Fruit fly (Drosophila melanogaster) whole organism: ENCODE data around the gene CG13786.

Experiments
- CG8478 ChIP-seq: fragments of >200 bp; optimal IDR thresholded peaks from 2 replicates; lab custom pipeline; 2018; ENCODE audit warnings: inconsistent platforms
- Dll ChIP-seq: fragments of >200 bp; optimal IDR thresholded peaks from 2 replicates; lab custom pipeline; 2017
- EcR ChIP-seq, 2 experiments: fragments of >200 bp; optimal IDR thresholded peaks; 2 replicates each; lab custom pipeline; 2017; ENCODE audit warnings: missing biosample characterization in 2 of 2, missing genetic modification characterization in 2 of 2, missing genetic modification reagents in 2 of 2
- pan ChIP-seq: fragments of >200 bp; optimal IDR thresholded peaks from 2 replicates; lab custom pipeline; 2017
- psq ChIP-seq: fragments of >200 bp; optimal IDR thresholded peaks from 2 replicates; lab custom pipeline; 2017
- usp ChIP-seq: fragments of >200 bp; optimal IDR thresholded peaks from 2 replicates; lab custom pipeline; 2017; ENCODE audit warnings: missing biosample characterization, missing genetic modification characterization, mixed read lengths

Gene CG13786

dm6 chr2L:7214885-7215284 is 37.9 kb downstream of the CG13786 start:
- TF ChIP-seq psq (lab: Kevin White, UChicago) (no peak), usp (GFP tag; lab: Kevin White, UChicago) (no peak), CG8478 (no peak), EcR (GFP tag; optimal IDR thresholded peaks at IDR 0.05; lab: Kevin White, UChicago) (no peak), Dll (lab: Kevin White, UChicago) (no peak), pan (lab: Kevin White, UChicago) (no peak)

DNA sequence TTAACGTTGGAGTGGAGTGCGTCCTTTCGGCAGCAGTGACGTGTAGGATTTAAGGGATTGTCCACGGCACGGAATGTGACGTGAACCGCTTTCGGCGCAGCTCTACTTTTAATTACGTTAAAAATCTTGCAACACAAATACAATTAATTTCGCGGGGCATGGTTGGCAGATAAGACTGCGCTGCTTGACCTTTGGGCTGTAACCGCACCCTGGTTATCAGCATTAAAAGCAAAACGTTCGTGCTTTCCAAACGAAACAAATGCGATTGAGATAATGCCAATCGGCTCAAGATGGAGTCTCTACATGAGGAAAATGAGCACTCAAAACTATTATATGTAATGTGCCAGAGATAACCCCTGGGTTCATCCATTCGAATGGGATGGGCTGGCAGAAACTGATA is 39.2 kb downstream of the CG13786 start:
- TF ChIP-seq usp (GFP tag; lab: Kevin White, UChicago) = no peak
- TF ChIP-seq Dll (lab: Kevin White, UChicago) = no peak
- TF ChIP-seq psq (lab: Kevin White, UChicago) = no peak
- no peak for TF ChIP-seq CG8478

DNA sequence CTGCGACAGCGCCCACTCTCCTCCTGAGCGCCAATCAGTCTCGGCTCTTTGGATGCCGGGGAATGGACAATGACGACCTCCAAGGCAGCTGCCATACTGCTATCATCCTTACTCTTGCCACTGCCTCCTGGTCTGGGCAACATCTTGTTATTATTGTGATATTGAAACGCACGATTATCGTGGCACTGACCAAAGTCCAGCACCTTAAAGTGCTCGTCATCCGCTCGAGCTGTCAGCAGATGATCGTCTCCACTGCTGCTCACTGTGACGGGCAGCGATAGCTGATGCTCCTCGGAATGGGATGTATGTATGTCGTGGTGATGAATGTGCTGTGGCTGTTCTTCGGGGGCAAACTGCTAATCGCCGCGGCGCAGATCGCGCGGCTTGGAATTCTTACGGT is 45.1 kb downstream of the CG13786 start:
- TF ChIP-seq pan (lab: Kevin White, UChicago) (no peak), CG8478 (no peak), usp (GFP tag; lab: Kevin White, UChicago) (no peak)

DNA sequence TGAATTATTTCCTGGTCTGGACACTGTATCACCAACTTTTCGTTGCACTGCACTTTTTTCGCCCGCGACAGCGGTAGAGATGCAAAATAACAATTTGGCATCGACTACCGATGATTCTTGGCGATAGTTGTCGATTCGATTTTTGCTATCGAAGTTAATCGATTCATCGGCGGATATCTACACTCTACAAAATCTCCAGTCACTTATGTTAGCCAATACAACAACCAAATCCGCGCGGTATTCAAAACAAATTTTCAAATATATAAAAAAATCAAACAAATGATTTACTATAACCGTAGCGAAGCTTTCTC is 48.7 kb downstream of the CG13786 start, which contains the start of gene CG4502:
Gene CG4502 (minus strand): TSS at position 93 of the 311 bp plus-strand sequence.
- no peak for TF ChIP-seq CG8478
- no peak for TF ChIP-seq usp (GFP tag; lab: Kevin White, UChicago)
- TF ChIP-seq EcR (GFP tag; optimal IDR thresholded peaks at IDR 0.05; lab: Kevin White, UChicago) = no peak
- no peak for TF ChIP-seq Dll (lab: Kevin White, UChicago)
- no peak for TF ChIP-seq psq (lab: Kevin White, UChicago)
- no peak for TF ChIP-seq pan (lab: Kevin White, UChicago)

DNA sequence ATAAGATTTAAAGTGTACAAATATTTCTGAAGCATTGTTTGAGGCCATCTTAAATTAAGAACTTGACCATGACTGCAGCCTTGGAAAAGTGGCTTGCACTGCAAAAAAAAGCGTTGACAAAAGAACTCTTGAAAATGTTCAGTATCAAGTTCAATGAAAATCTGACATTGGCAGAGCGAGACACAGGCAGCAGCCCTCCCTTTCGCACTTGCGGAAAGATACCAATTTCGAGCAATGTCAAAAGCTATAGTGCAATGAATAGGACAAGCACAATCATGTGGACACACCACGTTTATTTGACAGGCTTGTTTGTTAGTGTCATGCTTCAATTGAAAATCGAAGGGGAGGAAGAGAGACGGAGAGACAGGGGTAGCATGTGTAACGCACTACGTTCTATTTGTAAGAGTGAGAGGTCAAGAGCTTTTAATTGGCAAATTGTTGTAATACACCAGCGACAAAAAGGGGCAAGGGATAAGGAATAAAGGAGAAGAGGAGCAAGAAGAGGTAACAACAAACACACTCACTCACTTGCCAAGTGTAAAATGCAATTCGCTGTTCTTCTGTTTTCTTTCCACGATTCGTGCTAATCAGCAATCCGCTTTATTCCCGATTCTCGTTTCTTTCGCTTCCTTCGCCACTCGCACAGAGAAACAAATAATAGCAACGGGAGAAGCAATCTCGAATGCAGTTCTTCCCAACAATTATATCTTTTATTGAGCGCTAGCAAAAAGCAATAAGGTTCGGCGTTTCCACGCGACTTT is 49.2 kb downstream of the CG13786 start:
- TF ChIP-seq usp (GFP tag; lab: Kevin White, UChicago) (no peak), psq (lab: Kevin White, UChicago) (no peak), Dll (lab: Kevin White, UChicago) (no peak), EcR (GFP tag; optimal IDR thresholded peaks at IDR 0.05; lab: Kevin White, UChicago) (no peak), pan (lab: Kevin White, UChicago) (no peak), CG8478 (no peak)
